Fruit fly (Drosophila melanogaster) whole organism, embryonic: Measurements from ENCODE around the gene CG32176.
A peak's percentile ranks its signal among the peaks of the same experiment; 100 is the strongest.

Experiments used
- Atf3 ChIP-seq: fragments of 200-800 bp; sonication (Bioruptor generic); optimal IDR thresholded peaks from 3 replicates; lab custom pipeline; 2016; ENCODE audit warnings: missing biosample characterization, missing genetic modification characterization
- Blimp-1 ChIP-seq: fragments of 200-800 bp; sonication (Bioruptor generic); optimal IDR thresholded peaks from 3 replicates; lab custom pipeline; 2018; ENCODE audit warnings: missing biosample characterization, missing genetic modification characterization, mild to moderate bottlenecking, moderate library complexity, missing genetic modification reagents
- CG11504 ChIP-seq: fragments of 200-800 bp; sonication (Bioruptor generic); optimal IDR thresholded peaks from 3 replicates; lab custom pipeline; 2019; ENCODE audit warnings: missing biosample characterization, mild to moderate bottlenecking, missing genetic modification characterization, moderate library complexity
- CG12219 ChIP-seq: fragments of 200-800 bp; sonication (Bioruptor generic); optimal IDR thresholded peaks from 3 replicates; lab custom pipeline; 2018; ENCODE audit warnings: missing biosample characterization, mild to moderate bottlenecking, missing genetic modification characterization
- CG15601 ChIP-seq: fragments of 200-800 bp; sonication (Bioruptor generic); optimal IDR thresholded peaks from 3 replicates; lab custom pipeline; 2019; ENCODE audit warnings: missing biosample characterization, mild to moderate bottlenecking, missing genetic modification characterization, moderate library complexity
- CG1603 ChIP-seq: fragments of 200-800 bp; sonication (Bioruptor generic); optimal IDR thresholded peaks from 2 replicates; lab custom pipeline; 2019; ENCODE audit warnings: missing biosample characterization, mild to moderate bottlenecking, missing genetic modification characterization, moderate library complexity
- CG17912 ChIP-seq: fragments of 200-800 bp; sonication (Bioruptor generic); optimal IDR thresholded peaks from 2 replicates; lab custom pipeline; 2018; ENCODE audit warnings: missing biosample characterization, mild to moderate bottlenecking, missing genetic modification characterization
- CG18476 ChIP-seq: fragments of 200-800 bp; sonication (Bioruptor generic); optimal IDR thresholded peaks from 2 replicates; lab custom pipeline; 2016; ENCODE audit warnings: missing biosample characterization, mild to moderate bottlenecking, missing genetic modification characterization
- CG30020 ChIP-seq: fragments of 200-800 bp; optimal IDR thresholded peaks from 2 replicates; lab custom pipeline; 2019; ENCODE audit warnings: missing biosample characterization, mild to moderate bottlenecking, missing genetic modification characterization, moderate library complexity
- CG31365 ChIP-seq: fragments of 200-800 bp; sonication (Bioruptor generic); optimal IDR thresholded peaks from 2 replicates; lab custom pipeline; 2018; ENCODE audit warnings: missing biosample characterization, mild to moderate bottlenecking, missing genetic modification characterization
- CG34422 ChIP-seq: fragments of 200-800 bp; sonication (Bioruptor generic); IDR thresholded peaks from 3 replicates; pipeline ENCODE4 v1.3.6; 2022; ENCODE audit warnings: missing biosample characterization, missing genetic modification characterization
- CG3838 ChIP-seq: fragments of 200-800 bp; sonication (Bioruptor generic); optimal IDR thresholded peaks from 3 replicates; lab custom pipeline; 2016; ENCODE audit warnings: missing biosample characterization, missing genetic modification characterization
- CG4707 ChIP-seq: fragments of 200-800 bp; sonication (Bioruptor generic); optimal IDR thresholded peaks from 2 replicates; lab custom pipeline; 2018; ENCODE audit warnings: missing biosample characterization, mild to moderate bottlenecking, missing genetic modification characterization, moderate library complexity
- CG4820 ChIP-seq: fragments of 200-800 bp; sonication (Bioruptor generic); optimal IDR thresholded peaks from 3 replicates; lab custom pipeline; 2016; ENCODE audit warnings: missing biosample characterization, missing genetic modification characterization
- CG5180 ChIP-seq: fragments of 200-800 bp; sonication (Bioruptor generic); optimal IDR thresholded peaks from 3 replicates; lab custom pipeline; 2017; ENCODE audit warnings: missing biosample characterization, missing genetic modification characterization, mild to moderate bottlenecking, moderate library complexity, missing genetic modification reagents
- CG6813 ChIP-seq: fragments of 200-800 bp; sonication (Bioruptor generic); optimal IDR thresholded peaks from 2 replicates; lab custom pipeline; 2017; ENCODE audit warnings: missing biosample characterization, missing genetic modification characterization, mild to moderate bottlenecking, moderate library complexity, missing genetic modification reagents
- CG7271 ChIP-seq: fragments of 200-800 bp; sonication (Bioruptor generic); optimal IDR thresholded peaks from 2 replicates; lab custom pipeline; 2018; ENCODE audit warnings: missing biosample characterization, mild to moderate bottlenecking, missing genetic modification characterization, moderate library complexity
- CG8478 ChIP-seq: fragments of >200 bp; optimal IDR thresholded peaks from 2 replicates; lab custom pipeline; 2018
- CG8924 ChIP-seq: fragments of 200-800 bp; optimal IDR thresholded peaks from 3 replicates; lab custom pipeline; 2019; ENCODE audit warnings: missing biosample characterization, mild to moderate bottlenecking, missing genetic modification characterization, moderate library complexity
- CTCF ChIP-seq: fragments of 200-800 bp; sonication (Bioruptor generic); optimal IDR thresholded peaks from 2 replicates; lab custom pipeline; 2017; ENCODE audit warnings: missing biosample characterization, mild to moderate bottlenecking, missing genetic modification characterization, moderate library complexity
- Camta ChIP-seq: fragments of 200-800 bp; sonication (Bioruptor generic); optimal IDR thresholded peaks from 2 replicates; lab custom pipeline; 2016; ENCODE audit warnings: missing biosample characterization, missing genetic modification characterization
- Fer3 ChIP-seq: fragments of 200-800 bp; sonication (Bioruptor generic); optimal IDR thresholded peaks from 2 replicates; lab custom pipeline; 2018; ENCODE audit warnings: missing biosample characterization, mild to moderate bottlenecking, missing genetic modification characterization, moderate library complexity
- GATAe ChIP-seq: fragments of 200-800 bp; sonication (Bioruptor generic); conservative IDR thresholded peaks from 2 replicates; pipeline ENCODE4 v1.3.6; 2022; ENCODE audit warnings: missing biosample characterization, missing genetic modification characterization
- Gug ChIP-seq: fragments of 200-800 bp; sonication (Bioruptor generic); IDR thresholded peaks from 4 replicates; pipeline ENCODE4 v1.3.6; 2022; ENCODE audit warnings: missing biosample characterization, missing genetic modification characterization
- HHEX ChIP-seq: fragments of 200-800 bp; sonication (Bioruptor generic); optimal IDR thresholded peaks from 3 replicates; lab custom pipeline; 2017; ENCODE audit warnings: missing biosample characterization, mild to moderate bottlenecking, missing genetic modification characterization, missing genetic modification reagents
- HLHmδ ChIP-seq: fragments of 200-800 bp; sonication (Bioruptor generic); optimal IDR thresholded peaks from 2 replicates; lab custom pipeline; 2018; ENCODE audit warnings: missing biosample characterization, mild to moderate bottlenecking, missing genetic modification characterization, moderate library complexity
- HmgD ChIP-seq: fragments of 200-800 bp; sonication (Bioruptor generic); optimal IDR thresholded peaks from 3 replicates; lab custom pipeline; 2016; ENCODE audit warnings: missing biosample characterization, missing genetic modification characterization
- Hr3 ChIP-seq: fragments of 200-800 bp; sonication (Bioruptor generic); optimal IDR thresholded peaks from 3 replicates; lab custom pipeline; 2016; ENCODE audit warnings: missing biosample characterization, missing genetic modification characterization
- Hr39 ChIP-seq: fragments of >200 bp; optimal IDR thresholded peaks from 2 replicates; lab custom pipeline; 2017
- Hsf ChIP-seq: fragments of 200-800 bp; sonication (Bioruptor generic); optimal IDR thresholded peaks from 3 replicates; lab custom pipeline; 2016; ENCODE audit warnings: missing biosample characterization, missing genetic modification characterization
- Oaz ChIP-seq: fragments of 200-800 bp; sonication (Bioruptor generic); IDR thresholded peaks from 2 replicates; pipeline ENCODE4 v1.3.6; 2022; ENCODE audit warnings: missing biosample characterization, missing genetic modification characterization
- Scr ChIP-seq: fragments of 200-800 bp; sonication (Bioruptor generic); IDR thresholded peaks from 2 replicates; pipeline ENCODE4 v1.3.6; 2022; ENCODE audit warnings: missing biosample characterization, missing genetic modification characterization; ENCODE audit not compliant: partially characterized antibody
- Sox100B ChIP-seq: fragments of 200-800 bp; sonication (Bioruptor generic); optimal IDR thresholded peaks from 3 replicates; lab custom pipeline; 2018; ENCODE audit warnings: missing biosample characterization, mild to moderate bottlenecking, missing genetic modification characterization
- Sry-δ ChIP-seq: fragments of 200-800 bp; sonication (Bioruptor generic); optimal IDR thresholded peaks from 2 replicates; lab custom pipeline; 2016; ENCODE audit warnings: missing biosample characterization, missing genetic modification characterization
- ab ChIP-seq: fragments of 200-800 bp; sonication (Bioruptor generic); optimal IDR thresholded peaks from 2 replicates; lab custom pipeline; 2016; ENCODE audit warnings: missing biosample characterization, missing genetic modification characterization
- bowl ChIP-seq: fragments of 200-800 bp; sonication (Bioruptor generic); IDR thresholded peaks from 2 replicates; pipeline ENCODE4 v1.3.6; 2022; ENCODE audit warnings: missing biosample characterization, missing genetic modification characterization
- disco-r ChIP-seq: fragments of 200-800 bp; sonication (Bioruptor generic); optimal IDR thresholded peaks from 2 replicates; lab custom pipeline; 2016; ENCODE audit warnings: missing biosample characterization, missing genetic modification characterization
- dmrt11E ChIP-seq: fragments of 200-800 bp; sonication (Bioruptor generic); optimal IDR thresholded peaks from 3 replicates; lab custom pipeline; 2018; ENCODE audit warnings: missing biosample characterization, mild to moderate bottlenecking, missing genetic modification characterization, moderate library complexity
- grn ChIP-seq: fragments of 200-800 bp; sonication (Bioruptor generic); optimal IDR thresholded peaks from 3 replicates; lab custom pipeline; 2017; ENCODE audit warnings: missing biosample characterization, missing genetic modification characterization
- hkb ChIP-seq, 2 experiments: fragments of 200-800 bp in 1 of 2; fragments of >200 bp in 1 of 2; sonication (Bioruptor generic) in 1 of 2; IDR thresholded peaks in 1 of 2; optimal IDR thresholded peaks in 1 of 2; 2 replicates each; pipeline versions ENCODE4 v1.3.6 to Lab custom; 2017 to 2022; ENCODE audit warnings: missing biosample characterization in 1 of 2, missing genetic modification characterization in 1 of 2
- kay ChIP-seq: fragments of 200-800 bp; sonication (Bioruptor generic); optimal IDR thresholded peaks from 2 replicates; lab custom pipeline; 2016; ENCODE audit warnings: missing biosample characterization, missing genetic modification characterization
- klu ChIP-seq: fragments of 200-800 bp; sonication (Bioruptor generic); IDR thresholded peaks from 2 replicates; pipeline ENCODE4 v1.3.6; 2022; ENCODE audit warnings: missing biosample characterization, missing genetic modification characterization
- mirr ChIP-seq: fragments of 200-800 bp; sonication (Bioruptor generic); optimal IDR thresholded peaks from 3 replicates; lab custom pipeline; 2018; ENCODE audit warnings: missing biosample characterization, mild to moderate bottlenecking, missing genetic modification characterization
- nom ChIP-seq: fragments of 200-800 bp; sonication (Bioruptor generic); optimal IDR thresholded peaks from 2 replicates; lab custom pipeline; 2017; ENCODE audit warnings: missing biosample characterization, missing genetic modification characterization, mild to moderate bottlenecking, moderate library complexity, missing genetic modification reagents
- sc ChIP-seq, 3 experiments: fragments of >200 bp in 2 of 3; fragments of 200-800 bp in 1 of 3; sonication (Bioruptor generic) in 1 of 3; optimal IDR thresholded peaks; 2 replicates in 2 of 3; 3 replicates in 1 of 3; lab custom pipeline; 2017; ENCODE audit warnings: mild to moderate bottlenecking in 1 of 3, missing biosample characterization in 1 of 3, missing genetic modification characterization in 1 of 3, missing genetic modification reagents in 1 of 3
- schlank ChIP-seq: fragments of 200-800 bp; sonication (Bioruptor generic); optimal IDR thresholded peaks from 2 replicates; lab custom pipeline; 2018; ENCODE audit warnings: missing biosample characterization, mild to moderate bottlenecking, missing genetic modification characterization
- sens-2 ChIP-seq: fragments of 200-800 bp; sonication (Bioruptor generic); IDR thresholded peaks from 2 replicates; pipeline ENCODE4 v1.3.6; 2022; ENCODE audit warnings: missing biosample characterization, missing genetic modification characterization
- tll ChIP-seq, 2 experiments: fragments of 200-800 bp in 1 of 2; fragments of >200 bp in 1 of 2; sonication (Bioruptor generic) in 1 of 2; optimal IDR thresholded peaks; 2 replicates each; lab custom pipeline; 2017 to 2019; ENCODE audit warnings: missing biosample characterization in 2 of 2, missing genetic modification characterization in 2 of 2, mild to moderate bottlenecking in 1 of 2, moderate library complexity in 1 of 2
- twi ChIP-seq: fragments of 200-800 bp; optimal IDR thresholded peaks from 2 replicates; lab custom pipeline; 2019; ENCODE audit warnings: missing biosample characterization, mild to moderate bottlenecking, missing genetic modification characterization, moderate library complexity
- zen ChIP-seq: fragments of 200-800 bp; sonication (Bioruptor generic); optimal IDR thresholded peaks from 3 replicates; lab custom pipeline; 2018; ENCODE audit warnings: missing biosample characterization, mild to moderate bottlenecking, missing genetic modification characterization, moderate library complexity

The CG32176 gene

DNA sequence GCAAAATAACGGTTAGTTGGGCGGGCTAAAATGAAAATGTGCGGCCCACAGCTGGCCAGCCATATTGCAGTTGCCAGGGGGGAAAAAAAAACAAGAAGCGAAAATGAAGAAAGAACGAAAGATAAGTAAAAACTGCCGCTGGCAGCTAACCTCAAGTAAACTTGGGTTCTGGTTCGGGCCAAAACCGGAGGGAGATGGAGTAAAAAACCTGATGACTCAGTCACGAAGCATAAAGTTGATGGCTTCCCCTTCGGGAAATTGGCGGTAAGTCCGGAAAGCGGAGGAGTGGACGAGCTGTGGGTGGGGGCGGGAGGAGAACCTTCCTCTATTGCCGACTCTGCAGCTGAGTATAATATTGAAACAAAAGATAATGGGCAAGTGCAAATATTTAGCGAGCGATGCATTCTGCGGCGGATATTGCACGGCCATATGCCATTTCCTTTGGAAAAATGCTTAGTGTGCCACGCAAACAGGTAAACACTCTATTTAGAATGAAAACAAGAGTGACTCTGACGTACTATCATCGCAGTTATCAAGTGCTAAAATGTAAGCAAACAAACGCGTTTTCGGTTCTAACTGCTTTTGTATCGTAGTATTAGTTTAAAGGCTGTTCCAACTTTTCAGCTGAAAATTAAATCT lies 14.4 kb upstream of the CG32176 start (continued):
- TF ChIP-seq disco-r (GFP tag; lab: Kevin White, UChicago): no peak
- TF ChIP-seq grn: no peak
- TF ChIP-seq Hsf (GFP tag; lab: Kevin White, UChicago): no peak
- TF ChIP-seq ab (GFP tag; lab: Kevin White, UChicago): no peak
- TF ChIP-seq bowl: no peak
- no peak for TF ChIP-seq schlank (tag; lab: Kevin White, UChicago)
- TF ChIP-seq Scr (GFP tag; lab: Robert Waterston, UW): no peak
- no peak for TF ChIP-seq CG11504 (tag; lab: Kevin White, UChicago)
- TF ChIP-seq CG17912 (GFP tag; lab: Kevin White, UChicago): no peak
- peak; percentile 41 for TF ChIP-seq CG6813 (GFP tag; lab: Kevin White, UChicago)
- no peak for TF ChIP-seq Fer3 (tag; lab: Kevin White, UChicago)
- no peak for TF ChIP-seq mirr (GFP tag; lab: Kevin White, UChicago)
- TF ChIP-seq CG5180 (GFP tag; lab: Kevin White, UChicago): no peak
- TF ChIP-seq GATAe: no peak
- no peak for TF ChIP-seq nom (GFP tag; lab: Kevin White, UChicago)
- no peak for TF ChIP-seq Sox100B (GFP tag; lab: Kevin White, UChicago)
- no peak for TF ChIP-seq CG8924
- no peak for TF ChIP-seq Oaz
- TF ChIP-seq Camta (GFP tag; lab: Kevin White, UChicago): no peak
- TF ChIP-seq CG8478 (lab: Kevin White, UChicago): no peak
- TF ChIP-seq twi (tag; lab: Kevin White, UChicago): no peak
- TF ChIP-seq CG30020 (tag; lab: Kevin White, UChicago): no peak
- TF ChIP-seq Blimp-1 (GFP tag; lab: Kevin White, UChicago): no peak
- no peak for TF ChIP-seq CTCF
- TF ChIP-seq hkb (optimal IDR thresholded peaks at IDR 0.05; lab: Kevin White, UChicago): no peak
- TF ChIP-seq hkb (GFP tag; IDR thresholded peaks at IDR 0.05; lab: Robert Waterston, UW): no peak
- TF ChIP-seq CG1603: peak; percentile 27
- TF ChIP-seq kay (GFP tag; lab: Kevin White, UChicago): no peak
- TF ChIP-seq HmgD (GFP tag; lab: Kevin White, UChicago): no peak
- no peak for TF ChIP-seq HLHmδ (GFP tag; lab: Kevin White, UChicago)
- TF ChIP-seq tll (GFP tag; optimal IDR thresholded peaks at IDR 0.05; lab: Kevin White, UChicago): peak in 1 of 2 experiments; percentile 61
- no peak for TF ChIP-seq klu
- TF ChIP-seq dmrt11E (tag; lab: Kevin White, UChicago): no peak
- TF ChIP-seq Sry-δ (GFP tag; lab: Kevin White, UChicago): no peak
- TF ChIP-seq CG18476 (GFP tag; lab: Kevin White, UChicago): no peak
- TF ChIP-seq CG7271: peak; percentile 56
- TF ChIP-seq Gug (GFP tag; lab: Robert Waterston, UW): no peak
- TF ChIP-seq CG4820 (GFP tag; lab: Kevin White, UChicago): no peak
- TF ChIP-seq Atf3 (GFP tag; lab: Kevin White, UChicago): no peak
- TF ChIP-seq CG34422 (GFP tag; lab: Robert Waterston, UW): no peak
- no peak for TF ChIP-seq CG31365
- TF ChIP-seq Hr3: no peak
- no peak for TF ChIP-seq CG12219 (GFP tag; lab: Kevin White, UChicago)
- TF ChIP-seq CG4707 (GFP tag; lab: Kevin White, UChicago): no peak
- no peak for TF ChIP-seq HHEX (GFP tag; lab: Kevin White, UChicago)
- no peak for TF ChIP-seq Hr39 (lab: Kevin White, UChicago)
- TF ChIP-seq sens-2 (GFP tag; lab: Robert Waterston, UW): no peak
- no peak for TF ChIP-seq sc (optimal IDR thresholded peaks at IDR 0.05; lab: Kevin White, UChicago)
- no peak for TF ChIP-seq sc (GFP tag; optimal IDR thresholded peaks at IDR 0.05; lab: Kevin White, UChicago)
- TF ChIP-seq CG15601 (tag; lab: Kevin White, UChicago): no peak
- peak; percentile 46 for TF ChIP-seq zen (tag; lab: Kevin White, UChicago)
- no peak for TF ChIP-seq CG3838 (GFP tag; lab: Kevin White, UChicago)
